Fruit fly (Drosophila melanogaster): ENCODE measurements around the gene CG6813.

CG6813 gene

DNA sequence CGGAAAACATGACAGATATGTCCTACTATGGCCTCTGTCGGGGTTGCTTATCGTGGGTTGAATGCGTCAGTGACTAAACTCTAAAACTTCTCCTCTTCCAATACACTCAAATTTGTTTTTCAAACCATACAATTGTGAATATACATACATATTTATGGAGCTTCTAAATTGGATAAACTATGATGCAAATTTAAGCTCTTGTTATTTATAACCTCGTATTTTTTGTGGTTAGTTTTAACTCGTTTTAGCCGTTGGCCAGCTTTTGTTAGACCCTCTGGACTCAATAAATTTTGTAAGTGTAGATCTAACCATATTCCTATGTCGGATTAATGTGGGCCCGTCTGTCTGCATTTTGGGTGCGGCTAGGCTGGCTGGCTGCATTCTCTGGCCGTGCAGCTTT lies 9.1 kb downstream of the CG6813 start (continued):
- peak; percentile 25 for TF ChIP-seq CG1233 (GFP tag; optimal IDR thresholded peaks at IDR 0.05)
- peak; percentile 56 for TF ChIP-seq CG4424 (GFP tag; optimal IDR thresholded peaks at IDR 0.05)
- TF ChIP-seq CG32767 (GFP tag; IDR thresholded peaks at IDR 0.05) = no peak
- TF ChIP-seq CG12942 (GFP tag; optimal IDR thresholded peaks at IDR 0.05) = no peak
- no peak for TF ChIP-seq CG1792 (GFP tag; optimal IDR thresholded peaks at IDR 0.05)
- TF ChIP-seq CG18764 (GFP tag; optimal IDR thresholded peaks at IDR 0.05) = no peak
- TF ChIP-seq Dad (GFP tag; optimal IDR thresholded peaks at IDR 0.05) = no peak
- peak; percentile 33 to 83 for TF ChIP-seq bsh (GFP tag; optimal IDR thresholded peaks at IDR 0.05)
- peak; percentile 46 for TF ChIP-seq CG8924 (tag; optimal IDR thresholded peaks at IDR 0.05)
- peak; percentile 88 for TF ChIP-seq CG14710 (tag; optimal IDR thresholded peaks at IDR 0.05)
- TF ChIP-seq Rfx (GFP tag; IDR thresholded peaks at IDR 0.05) = no peak
- no peak for TF ChIP-seq CG14965 (GFP tag; optimal IDR thresholded peaks at IDR 0.05; ENCODE audit: borderline replicate concordance)
- TF ChIP-seq zen (tag; optimal IDR thresholded peaks at IDR 0.05) = peak; percentile 33
- TF ChIP-seq CG1603 (tag; optimal IDR thresholded peaks at IDR 0.05) = peak; percentile 58
- TF ChIP-seq fd102C (GFP tag; optimal IDR thresholded peaks at IDR 0.05) = no peak
- peak; percentile 57 for TF ChIP-seq Hsf (GFP tag; optimal IDR thresholded peaks at IDR 0.05)
- TF ChIP-seq CG18599 (GFP tag; optimal IDR thresholded peaks at IDR 0.05) = no peak
- no peak for TF ChIP-seq Kr (GFP tag; optimal IDR thresholded peaks at IDR 0.05)
- no peak for TF ChIP-seq Scr (GFP tag; IDR thresholded peaks at IDR 0.05; ENCODE audit: partially characterized antibody)
- no peak for TF ChIP-seq CG11085 (GFP tag; IDR thresholded peaks at IDR 0.05)
- no peak for TF ChIP-seq ewg (GFP tag; optimal IDR thresholded peaks at IDR 0.05)
- TF ChIP-seq dm (GFP tag; optimal IDR thresholded peaks at IDR 0.05) = no peak
- TF ChIP-seq NC2α (GFP tag; optimal IDR thresholded peaks at IDR 0.05) = no peak
- TF ChIP-seq CG5180 (GFP tag; optimal IDR thresholded peaks at IDR 0.05) = no peak
- peak; percentile 11 for TF ChIP-seq CoRest (tag; optimal IDR thresholded peaks at IDR 0.05)
- no peak for TF ChIP-seq CG7963 (GFP tag; IDR thresholded peaks at IDR 0.05; ENCODE audit: partially characterized antibody)
- TF ChIP-seq ken (GFP tag; IDR thresholded peaks at IDR 0.05) = no peak
- TF ChIP-seq CG15696 (tag; optimal IDR thresholded peaks at IDR 0.05) = peak; percentile 53
- no peak for TF ChIP-seq Deaf1 (tag; optimal IDR thresholded peaks at IDR 0.05)
- TF ChIP-seq nerfin-1 (tag; optimal IDR thresholded peaks at IDR 0.05) = peak; percentile 17
- no peak for TF ChIP-seq Doc2 (GFP tag; IDR thresholded peaks at IDR 0.05)
- TF ChIP-seq CG2678 (tag; optimal IDR thresholded peaks at IDR 0.05) = peak; percentile 35
- TF ChIP-seq eyg (GFP tag; optimal IDR thresholded peaks at IDR 0.05) = no peak
- peak; percentile 4 for TF ChIP-seq CG1602 (GFP tag; optimal IDR thresholded peaks at IDR 0.05)
- TF ChIP-seq nmo (GFP tag; optimal IDR thresholded peaks at IDR 0.05) = peak; percentile 60
- no peak for TF ChIP-seq CG17912 (GFP tag; optimal IDR thresholded peaks at IDR 0.05)
- no peak for TF ChIP-seq CG6765 (GFP tag; optimal IDR thresholded peaks at IDR 0.05)
- no peak for TF ChIP-seq Nf-YC (tag; optimal IDR thresholded peaks at IDR 0.05)
- peak; percentile 46 for TF ChIP-seq ATbp (GFP tag; optimal IDR thresholded peaks at IDR 0.05)
- no peak for TF ChIP-seq ase (GFP tag; IDR thresholded peaks at IDR 0.05)
- peak; percentile 77 for TF ChIP-seq zf30C (GFP tag; optimal IDR thresholded peaks at IDR 0.05)
- TF ChIP-seq CG15479 (GFP tag; optimal IDR thresholded peaks at IDR 0.05) = no peak
- TF ChIP-seq Mad (GFP tag; optimal IDR thresholded peaks at IDR 0.05) = no peak
- peak; percentile 4 for TF ChIP-seq Mes4 (GFP tag; optimal IDR thresholded peaks at IDR 0.05)
- no peak for TF ChIP-seq Elba2 (GFP tag; optimal IDR thresholded peaks at IDR 0.05)
- TF ChIP-seq usp (GFP tag; optimal IDR thresholded peaks at IDR 0.05) = no peak
- TF ChIP-seq CG2202 (tag; optimal IDR thresholded peaks at IDR 0.05) = peak; percentile 64
- TF ChIP-seq CG1024 (GFP tag; IDR thresholded peaks at IDR 0.05) = no peak
- TF ChIP-seq ash1 (GFP tag; optimal IDR thresholded peaks at IDR 0.05) = no peak
- no peak for TF ChIP-seq mam (GFP tag; optimal IDR thresholded peaks at IDR 0.05)
- TF ChIP-seq NFAT (GFP tag; IDR thresholded peaks at IDR 0.05) = no peak

Measured in whole organism, embryonic.